Fruit fly (Drosophila melanogaster) S2 (cell line): ENCODE data around the gene kay.

Experiments used
- CG8478 ChIP-seq: fragments of >200 bp; optimal IDR thresholded peaks from 2 replicates; lab custom pipeline; 2018
- CTCF ChIP-seq, 2 experiments: fragments of >200 bp; optimal IDR thresholded peaks; 2 replicates each; lab custom pipeline; 2018

DNA sequence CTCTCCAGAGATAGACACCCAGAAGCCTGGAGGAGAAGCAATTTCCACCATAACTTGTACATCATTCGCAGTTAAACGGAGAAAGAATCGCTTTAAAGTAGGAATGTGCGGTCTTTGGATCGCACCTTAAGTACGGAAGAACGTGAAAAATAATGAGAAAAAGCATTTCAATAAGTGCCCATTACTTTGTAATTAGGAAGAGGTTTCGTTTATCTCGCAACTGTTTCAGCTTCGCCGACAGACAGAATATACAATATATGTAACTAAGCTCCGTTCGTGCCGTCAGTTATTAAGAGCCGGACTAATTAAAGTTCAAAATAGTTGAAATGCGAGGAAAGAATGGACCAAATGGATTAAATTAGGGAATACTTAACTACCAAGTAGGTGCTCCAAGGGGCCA, 51.9 kb downstream of the kay start, which contains the start of gene CG7829:
- TF ChIP-seq CG8478 (lab: Kevin White, UChicago) (no peak), CTCF (optimal IDR thresholded peaks at IDR 0.05; lab: Kevin White, UChicago) (no peak)
